Fruit fly (Drosophila melanogaster) whole organism, embryonic: ENCODE data around the gene CG14515.

Source experiments
- Abd-B ChIP-seq: fragments of 200-800 bp; sonication (Bioruptor generic); optimal IDR thresholded peaks from 2 replicates; lab custom pipeline; 2018; ENCODE audit warnings: missing biosample characterization, mild to moderate bottlenecking, missing genetic modification characterization, moderate library complexity
- Adf1 ChIP-seq: fragments of 200-800 bp; sonication (Bioruptor generic); IDR thresholded peaks from 2 replicates; pipeline ENCODE4 v1.3.6; 2022; ENCODE audit warnings: missing biosample characterization, missing genetic modification characterization
- Atf-2 ChIP-seq: fragments of 200-800 bp; sonication (Bioruptor generic); optimal IDR thresholded peaks from 2 replicates; lab custom pipeline; 2016; ENCODE audit warnings: missing biosample characterization, missing genetic modification characterization
- CG10431 ChIP-seq: fragments of 200-800 bp; sonication (Bioruptor generic); optimal IDR thresholded peaks from 3 replicates; lab custom pipeline; 2018; ENCODE audit warnings: missing biosample characterization, mild to moderate bottlenecking, missing genetic modification characterization
- CG11247 ChIP-seq: fragments of 200-800 bp; sonication (Bioruptor generic); IDR thresholded peaks from 2 replicates; pipeline ENCODE4 v1.3.6; 2022; ENCODE audit warnings: missing biosample characterization, missing genetic modification characterization
- CG11504 ChIP-seq: fragments of 200-800 bp; sonication (Bioruptor generic); optimal IDR thresholded peaks from 3 replicates; lab custom pipeline; 2019; ENCODE audit warnings: missing biosample characterization, mild to moderate bottlenecking, missing genetic modification characterization, moderate library complexity
- CG11696 ChIP-seq: fragments of 200-800 bp; sonication (Bioruptor generic); IDR thresholded peaks from 2 replicates; pipeline ENCODE4 v1.3.6; 2022; ENCODE audit warnings: missing biosample characterization, missing genetic modification characterization
- CG13287 ChIP-seq: fragments of 200-800 bp; sonication (Bioruptor generic); IDR thresholded peaks from 2 replicates; pipeline ENCODE4 v1.3.6; 2022; ENCODE audit warnings: missing biosample characterization, missing genetic modification characterization; ENCODE audit not compliant: partially characterized antibody
- CG15479 ChIP-seq: fragments of 200-800 bp; sonication (Bioruptor generic); optimal IDR thresholded peaks from 3 replicates; lab custom pipeline; 2019; ENCODE audit warnings: missing biosample characterization, mild to moderate bottlenecking, missing genetic modification characterization, moderate library complexity
- CG2678 ChIP-seq: fragments of 200-800 bp; sonication (Bioruptor generic); optimal IDR thresholded peaks from 3 replicates; lab custom pipeline; 2019; ENCODE audit warnings: missing biosample characterization, mild to moderate bottlenecking, missing genetic modification characterization, moderate library complexity
- CG3847 ChIP-seq: fragments of 200-800 bp; sonication (Bioruptor generic); IDR thresholded peaks from 2 replicates; pipeline ENCODE4 v1.3.6; 2022; ENCODE audit warnings: missing biosample characterization, missing genetic modification characterization
- CG7963 ChIP-seq: fragments of 200-800 bp; sonication (Bioruptor generic); IDR thresholded peaks from 3 replicates; pipeline ENCODE4 v1.3.6; 2022; ENCODE audit warnings: missing biosample characterization, missing genetic modification characterization; ENCODE audit not compliant: partially characterized antibody
- CG8281 ChIP-seq: fragments of 200-800 bp; sonication (Bioruptor generic); optimal IDR thresholded peaks from 2 replicates; lab custom pipeline; 2018; ENCODE audit warnings: missing biosample characterization, mild to moderate bottlenecking, missing genetic modification characterization, moderate library complexity
- CG9437 ChIP-seq: fragments of 200-800 bp; sonication (Bioruptor generic); optimal IDR thresholded peaks from 2 replicates; lab custom pipeline; 2018; ENCODE audit warnings: missing biosample characterization, mild to moderate bottlenecking, missing genetic modification characterization
- CkIIα-i1 ChIP-seq: fragments of 200-800 bp; sonication (Bioruptor generic); IDR thresholded peaks from 2 replicates; pipeline ENCODE4 v1.3.6; 2022; ENCODE audit warnings: missing biosample characterization, missing genetic modification characterization
- Deaf1 ChIP-seq: fragments of 200-800 bp; optimal IDR thresholded peaks from 3 replicates; lab custom pipeline; 2019; ENCODE audit warnings: missing biosample characterization, mild to moderate bottlenecking, missing genetic modification characterization, moderate library complexity
- Hmr ChIP-seq: fragments of 200-800 bp; sonication (Bioruptor generic); optimal IDR thresholded peaks from 3 replicates; lab custom pipeline; 2017; ENCODE audit warnings: mild to moderate bottlenecking, missing biosample characterization, missing genetic modification reagents, missing genetic modification characterization
- Lhr ChIP-seq: fragments of 200-800 bp; sonication (Bioruptor generic); optimal IDR thresholded peaks from 3 replicates; lab custom pipeline; 2017; ENCODE audit warnings: mild to moderate bottlenecking, missing biosample characterization, missing genetic modification reagents, missing genetic modification characterization
- NFAT ChIP-seq: fragments of 200-800 bp; sonication (Bioruptor generic); IDR thresholded peaks from 2 replicates; pipeline ENCODE4 v1.3.6; 2022; ENCODE audit warnings: missing biosample characterization, missing genetic modification characterization
- Poxn ChIP-seq: fragments of 200-800 bp; sonication (Bioruptor generic); IDR thresholded peaks from 2 replicates; pipeline ENCODE4 v1.3.6; 2022; ENCODE audit warnings: missing biosample characterization, missing genetic modification characterization
- Usf ChIP-seq: fragments of 200-800 bp; sonication (Bioruptor generic); optimal IDR thresholded peaks from 2 replicates; lab custom pipeline; 2017; ENCODE audit warnings: missing genotype, missing biosample characterization, missing genetic modification characterization
- ase ChIP-seq: fragments of 200-800 bp; sonication (Bioruptor generic); IDR thresholded peaks from 3 replicates; pipeline ENCODE4 v1.3.6; 2022; ENCODE audit warnings: missing biosample characterization, missing genetic modification characterization
- bcd ChIP-seq: fragments of 200-800 bp; sonication (Bioruptor generic); optimal IDR thresholded peaks from 2 replicates; lab custom pipeline; 2017; ENCODE audit warnings: missing biosample characterization, mild to moderate bottlenecking, missing genetic modification characterization
- bigmax ChIP-seq: fragments of 200-800 bp; sonication (Bioruptor generic); optimal IDR thresholded peaks from 2 replicates; lab custom pipeline; 2018; ENCODE audit warnings: missing biosample characterization, mild to moderate bottlenecking, missing genetic modification characterization
- btn ChIP-seq: fragments of 200-800 bp; sonication (Bioruptor generic); optimal IDR thresholded peaks from 2 replicates; lab custom pipeline; 2016; ENCODE audit warnings: missing biosample characterization, missing genetic modification characterization
- caup ChIP-seq: fragments of 200-800 bp; sonication (Bioruptor generic); optimal IDR thresholded peaks from 3 replicates; lab custom pipeline; 2017; ENCODE audit warnings: missing biosample characterization, mild to moderate bottlenecking, missing genetic modification characterization, moderate library complexity; ENCODE audit not compliant: severe bottlenecking
- chinmo ChIP-seq: fragments of 200-800 bp; sonication (Bioruptor generic); IDR thresholded peaks from 4 replicates; pipeline ENCODE4 v1.3.6; 2022; ENCODE audit warnings: missing biosample characterization, missing genetic modification characterization; ENCODE audit not compliant: partially characterized antibody
- dati ChIP-seq: fragments of 200-800 bp; sonication (Bioruptor generic); IDR thresholded peaks from 2 replicates; pipeline ENCODE4 v1.3.6; 2022; ENCODE audit warnings: missing biosample characterization, missing genetic modification characterization
- disco-r ChIP-seq: fragments of 200-800 bp; sonication (Bioruptor generic); optimal IDR thresholded peaks from 2 replicates; lab custom pipeline; 2016; ENCODE audit warnings: missing biosample characterization, missing genetic modification characterization
- dmrt11E ChIP-seq: fragments of 200-800 bp; sonication (Bioruptor generic); optimal IDR thresholded peaks from 3 replicates; lab custom pipeline; 2018; ENCODE audit warnings: missing biosample characterization, mild to moderate bottlenecking, missing genetic modification characterization, moderate library complexity
- ems ChIP-seq: fragments of 200-800 bp; sonication (Bioruptor generic); optimal IDR thresholded peaks from 3 replicates; lab custom pipeline; 2016; ENCODE audit warnings: missing biosample characterization, missing genetic modification characterization
- exex ChIP-seq: fragments of 200-800 bp; sonication (Bioruptor generic); optimal IDR thresholded peaks from 4 replicates; lab custom pipeline; 2018; ENCODE audit warnings: missing biosample characterization, mild to moderate bottlenecking, missing genetic modification characterization, moderate library complexity
- fru ChIP-seq: fragments of >200 bp; optimal IDR thresholded peaks from 2 replicates; lab custom pipeline; 2017
- ftz-f1 ChIP-seq: fragments of 200-800 bp; sonication (Bioruptor generic); optimal IDR thresholded peaks from 2 replicates; lab custom pipeline; 2016; ENCODE audit warnings: missing biosample characterization, missing genetic modification characterization
- gce ChIP-seq: fragments of 200-800 bp; sonication (Bioruptor generic); IDR thresholded peaks from 3 replicates; pipeline ENCODE4 v1.3.6; 2022; ENCODE audit warnings: missing biosample characterization, missing genetic modification characterization
- gem ChIP-seq: fragments of 200-800 bp; sonication (Bioruptor generic); optimal IDR thresholded peaks from 2 replicates; lab custom pipeline; 2019; ENCODE audit warnings: missing biosample characterization, mild to moderate bottlenecking, missing genetic modification characterization, moderate library complexity
- gfzf ChIP-seq: fragments of 200-800 bp; sonication (Bioruptor generic); optimal IDR thresholded peaks from 2 replicates; lab custom pipeline; 2016; ENCODE audit warnings: missing biosample characterization, mild to moderate bottlenecking, missing genetic modification characterization, moderate library complexity
- lab ChIP-seq: fragments of 200-800 bp; sonication (Bioruptor generic); optimal IDR thresholded peaks from 3 replicates; lab custom pipeline; 2017; ENCODE audit warnings: missing biosample characterization, missing genetic modification characterization, mild to moderate bottlenecking, moderate library complexity, missing genetic modification reagents
- onecut ChIP-seq: fragments of 200-800 bp; sonication (Bioruptor generic); IDR thresholded peaks from 2 replicates; pipeline ENCODE4 v1.3.6; 2022; ENCODE audit warnings: missing biosample characterization, missing genetic modification characterization
- pnt ChIP-seq: fragments of 200-800 bp; sonication (Bioruptor generic); optimal IDR thresholded peaks from 3 replicates; lab custom pipeline; 2016; ENCODE audit warnings: missing biosample characterization, missing genetic modification characterization
- pros ChIP-seq: fragments of 200-800 bp; sonication (Bioruptor generic); optimal IDR thresholded peaks from 3 replicates; lab custom pipeline; 2019; ENCODE audit warnings: missing biosample characterization, mild to moderate bottlenecking, missing genetic modification characterization, moderate library complexity
- sd ChIP-seq: fragments of 200-800 bp; sonication (Bioruptor generic); optimal IDR thresholded peaks from 3 replicates; lab custom pipeline; 2018; ENCODE audit warnings: missing biosample characterization, mild to moderate bottlenecking, missing genetic modification characterization, moderate library complexity
- sima ChIP-seq: fragments of 200-800 bp; sonication (Bioruptor generic); optimal IDR thresholded peaks from 2 replicates; lab custom pipeline; 2016; ENCODE audit warnings: missing biosample characterization, missing genetic modification characterization
- slou ChIP-seq: fragments of 200-800 bp; sonication (Bioruptor generic); optimal IDR thresholded peaks from 3 replicates; lab custom pipeline; 2016; ENCODE audit warnings: missing biosample characterization, missing genetic modification characterization
- so ChIP-seq: fragments of 200-800 bp; sonication (Bioruptor generic); IDR thresholded peaks from 3 replicates; pipeline ENCODE4 v1.3.6; 2022; ENCODE audit warnings: missing biosample characterization, missing genetic modification characterization
- ssp ChIP-seq: fragments of 200-800 bp; sonication (Bioruptor generic); IDR thresholded peaks from 2 replicates; pipeline ENCODE4 v1.3.6; 2022; ENCODE audit warnings: missing biosample characterization, missing genetic modification characterization
- tna ChIP-seq: fragments of 200-800 bp; sonication (Bioruptor generic); IDR thresholded peaks from 2 replicates; pipeline ENCODE4 v1.3.6; 2022; ENCODE audit warnings: missing biosample characterization, missing genetic modification characterization; ENCODE audit not compliant: partially characterized antibody
- toy ChIP-seq: fragments of 200-800 bp; sonication (Bioruptor generic); IDR thresholded peaks from 2 replicates; pipeline ENCODE4 v1.3.6; 2022; ENCODE audit warnings: missing biosample characterization, missing genetic modification characterization
- zfh2 ChIP-seq: fragments of 200-800 bp; sonication (Bioruptor generic); optimal IDR thresholded peaks from 2 replicates; lab custom pipeline; 2016; ENCODE audit warnings: missing biosample characterization, missing genetic modification characterization

CG14515 gene

dm6 chr3R:29204612-29205480, 7.5 kb downstream of the CG14515 start (continued):
- TF ChIP-seq dmrt11E (tag; lab: Kevin White, UChicago): peak; percentile 76
- TF ChIP-seq chinmo (GFP tag; lab: Robert Waterston, UW): no peak
- peak; percentile 36 for TF ChIP-seq ems
- TF ChIP-seq CG7963 (GFP tag; lab: Robert Waterston, UW): no peak
- TF ChIP-seq zfh2 (GFP tag; lab: Kevin White, UChicago): no peak
- TF ChIP-seq CG8281 (tag; lab: Kevin White, UChicago): peak; percentile 58
- peak; percentile 74 for TF ChIP-seq bcd
- TF ChIP-seq CG3847 (GFP tag; lab: Robert Waterston, UW): peak; percentile 65
- TF ChIP-seq CG11247: peak; percentile 32; the same call in 1 of the 2 replicates
- peak; percentile 76 for TF ChIP-seq gce (GFP tag; lab: Robert Waterston, UW)
- TF ChIP-seq CG11504 (tag; lab: Kevin White, UChicago): peak; percentile 88
- TF ChIP-seq NFAT (GFP tag; lab: Robert Waterston, UW): no peak
- TF ChIP-seq tna (GFP tag; lab: Robert Waterston, UW): no peak
- TF ChIP-seq Lhr (GFP tag; lab: Kevin White, UChicago): peak; percentile 56
- peak; percentile 34 for TF ChIP-seq disco-r (GFP tag; lab: Kevin White, UChicago)
- no peak for TF ChIP-seq gfzf (GFP tag; lab: Kevin White, UChicago)
- peak; percentile 73; the same call in 2 of the 3 replicates for TF ChIP-seq ase (GFP tag; lab: Robert Waterston, UW)
- no peak for TF ChIP-seq ftz-f1 (GFP tag; lab: Kevin White, UChicago)
- no peak for TF ChIP-seq CkIIα-i1 (GFP tag; lab: Robert Waterston, UW)
- peak; percentile 76 for TF ChIP-seq lab (GFP tag; lab: Kevin White, UChicago)
- no peak for TF ChIP-seq fru (lab: Kevin White, UChicago)
- TF ChIP-seq Hmr (GFP tag; lab: Kevin White, UChicago): peak; percentile 16
- no peak for TF ChIP-seq sima (GFP tag; lab: Kevin White, UChicago)
- TF ChIP-seq toy (GFP tag; lab: Robert Waterston, UW): no peak
- TF ChIP-seq CG13287: no peak
- TF ChIP-seq Atf-2 (GFP tag; lab: Kevin White, UChicago): peak; percentile 61
- TF ChIP-seq pros (GFP tag; lab: Kevin White, UChicago): peak; percentile 30
- TF ChIP-seq CG2678: peak; percentile 84
- TF ChIP-seq Poxn: no peak
- peak; percentile 69 for TF ChIP-seq btn
- peak; percentile 87 for TF ChIP-seq gem (tag; lab: Kevin White, UChicago)
- TF ChIP-seq dati (GFP tag; lab: Robert Waterston, UW): peak; percentile 43; the same call in 1 of the 2 replicates
- peak; percentile 69 for TF ChIP-seq ssp (GFP tag; lab: Robert Waterston, UW)
- peak; percentile 24 for TF ChIP-seq Deaf1 (tag; lab: Kevin White, UChicago)
- no peak; the same call in 1 of the 2 replicates for TF ChIP-seq Adf1 (GFP tag; lab: Robert Waterston, UW)
- peak; percentile 68; the same call in 1 of the 3 replicates for TF ChIP-seq so (GFP tag; lab: Robert Waterston, UW)
- peak; percentile 69 for TF ChIP-seq CG11696 (GFP tag; lab: Robert Waterston, UW)
- TF ChIP-seq slou: no peak
- peak; percentile 58 for TF ChIP-seq CG9437 (GFP tag; lab: Kevin White, UChicago)
- no peak for TF ChIP-seq exex
- no peak for TF ChIP-seq bigmax (GFP tag; lab: Kevin White, UChicago)
- peak; percentile 72 for TF ChIP-seq onecut (GFP tag; lab: Robert Waterston, UW)
- TF ChIP-seq pnt: peak; percentile 64
- TF ChIP-seq Usf: peak; percentile 39
- no peak for TF ChIP-seq CG15479
- TF ChIP-seq caup (GFP tag; lab: Kevin White, UChicago): peak; percentile 32
- peak; percentile 29 for TF ChIP-seq CG10431
- TF ChIP-seq sd (tag; lab: Kevin White, UChicago): peak; percentile 18
- TF ChIP-seq Abd-B: peak; percentile 75
